Fruit fly (Drosophila melanogaster) whole organism, larva: Measurements from ENCODE around the gene CheB98a.

Experiments
- noc ChIP-seq: fragments of 200-800 bp; sonication (Bioruptor generic); optimal IDR thresholded peaks from 3 replicates; lab custom pipeline; 2019; ENCODE audit warnings: missing biosample characterization, mild to moderate bottlenecking, missing genetic modification characterization, moderate library complexity

The CheB98a gene

dm6 chr3R:28840620-28841019, 34.1 kb downstream of the CheB98a start:
- TF ChIP-seq noc (tag; lab: Kevin White, UChicago), result no peak

dm6 chr3R:28841968-28842367, 35.5 kb downstream of the CheB98a start:
- no peak for TF ChIP-seq noc (tag; lab: Kevin White, UChicago)

dm6 chr3R:28842431-28842830, 35.9 kb downstream of the CheB98a start:
- no peak for TF ChIP-seq noc (tag; lab: Kevin White, UChicago)

dm6 chr3R:28843776-28844610, 37.5 kb downstream of the CheB98a start:
- TF ChIP-seq noc (tag; lab: Kevin White, UChicago), result no peak

- peak; percentile 72 for TF ChIP-seq noc (tag; lab: Kevin White, UChicago)
These were observed 38.3 kb downstream of the CheB98a start, which contains the start of the genes Apc and spg for dm6 chr3R:28844611-28845376. Gene Apc (minus strand): TSS chr3R:28844748. Gene spg (plus strand): TSS chr3R:28845270.

- peak; percentile 24 for TF ChIP-seq noc (tag; lab: Kevin White, UChicago)
These were observed 38.9 kb downstream of the CheB98a start for dm6 chr3R:28845377-28845876.

- TF ChIP-seq noc (tag; lab: Kevin White, UChicago), result no peak
These were observed 39.5 kb downstream of the CheB98a start for dm6 chr3R:28845981-28846380.

- TF ChIP-seq noc (tag; lab: Kevin White, UChicago), result no peak
These were observed 40.5 kb downstream of the CheB98a start for dm6 chr3R:28846877-28847529.

dm6 chr3R:28847547-28848316, 41.2 kb downstream of the CheB98a start:
- no peak for TF ChIP-seq noc (tag; lab: Kevin White, UChicago)

- TF ChIP-seq noc (tag; lab: Kevin White, UChicago), result no peak
These were observed 42.4 kb downstream of the CheB98a start for dm6 chr3R:28848693-28849470.

dm6 chr3R:28850662-28851257, 44.3 kb downstream of the CheB98a start:
- no peak for TF ChIP-seq noc (tag; lab: Kevin White, UChicago)

dm6 chr3R:28851530-28851929, 45.0 kb downstream of the CheB98a start:
- TF ChIP-seq noc (tag; lab: Kevin White, UChicago), result no peak

dm6 chr3R:28851966-28852377, 45.5 kb downstream of the CheB98a start:
- no peak for TF ChIP-seq noc (tag; lab: Kevin White, UChicago)

dm6 chr3R:28856140-28856539, 49.6 kb downstream of the CheB98a start:
- no peak for TF ChIP-seq noc (tag; lab: Kevin White, UChicago)
